Fruit fly (Drosophila melanogaster) whole organism, wandering third instar larva: ENCODE data around the gene Cyp9f3.

ENCODE experiments used
- Abd-B ChIP-seq: fragments of >200 bp; optimal IDR thresholded peaks from 2 replicates; lab custom pipeline; 2017; ENCODE audit warnings: missing biosample characterization, missing genetic modification characterization
- CrebA ChIP-seq: fragments of 200-800 bp; sonication (Bioruptor generic); optimal IDR thresholded peaks from 2 replicates; lab custom pipeline; 2016; ENCODE audit warnings: missing biosample characterization, mild to moderate bottlenecking, missing genetic modification characterization, borderline replicate concordance
- Dfd ChIP-seq: fragments of >200 bp; optimal IDR thresholded peaks from 2 replicates; lab custom pipeline; 2017; ENCODE audit warnings: missing biosample characterization, missing genetic modification characterization
- Dif ChIP-seq: fragments of 200-275, 200-300 bp; sonication (Bioruptor generic); optimal IDR thresholded peaks from 2 replicates; lab custom pipeline; 2018; ENCODE audit warnings: missing biosample characterization, missing genetic modification characterization; ENCODE audit not compliant: partially characterized antibody
- GATAd ChIP-seq: sonication (Bioruptor generic); optimal IDR thresholded peaks from 2 replicates; lab custom pipeline; 2016; ENCODE audit warnings: missing biosample characterization, missing genetic modification characterization
- HLH106 ChIP-seq: fragments of 200-800 bp; optimal IDR thresholded peaks from 3 replicates; lab custom pipeline; 2019; ENCODE audit warnings: missing biosample characterization, mild to moderate bottlenecking, missing genetic modification characterization, moderate library complexity
- Hnf4 ChIP-seq: fragments of 200-800 bp; sonication (Bioruptor generic); optimal IDR thresholded peaks from 2 replicates; lab custom pipeline; 2016; ENCODE audit warnings: missing biosample characterization, mild to moderate bottlenecking, missing genetic modification characterization
- Hr78 ChIP-seq: fragments of >200 bp; optimal IDR thresholded peaks from 2 replicates; lab custom pipeline; 2017; ENCODE audit warnings: missing biosample characterization, missing genetic modification characterization
- Hr83 ChIP-seq: fragments of 200-300 bp; sonication (Bioruptor generic); optimal IDR thresholded peaks from 2 replicates; lab custom pipeline; 2016; ENCODE audit warnings: missing biosample characterization, mild to moderate bottlenecking, missing genetic modification characterization, moderate library complexity; ENCODE audit not compliant: poor library complexity, severe bottlenecking
- Jra ChIP-seq: sonication (Bioruptor generic); optimal IDR thresholded peaks from 2 replicates; lab custom pipeline; 2016; ENCODE audit warnings: missing biosample characterization, missing genetic modification characterization
- N ChIP-seq: fragments of >200 bp; optimal IDR thresholded peaks from 2 replicates; lab custom pipeline; 2018; ENCODE audit warnings: missing biosample characterization, missing external identifiers, missing genetic modification characterization
- Rel ChIP-seq, 2 experiments: fragments of 200-800 bp; sonication (Bioruptor generic) in 1 of 2; optimal IDR thresholded peaks; 2 replicates in 1 of 2; 3 replicates in 1 of 2; lab custom pipeline; 2016 to 2019; ENCODE audit warnings: mild to moderate bottlenecking in 2 of 2, missing biosample characterization in 2 of 2, missing genetic modification characterization in 2 of 2, moderate library complexity in 1 of 2
- Sp1 ChIP-seq: fragments of 200-800 bp; sonication (Bioruptor generic); optimal IDR thresholded peaks from 3 replicates; lab custom pipeline; 2019; ENCODE audit warnings: missing biosample characterization, mild to moderate bottlenecking, missing genetic modification characterization, moderate library complexity
- br ChIP-seq: fragments of 200-800 bp; sonication (Bioruptor generic); optimal IDR thresholded peaks from 2 replicates; lab custom pipeline; 2016; ENCODE audit warnings: missing biosample characterization, missing genetic modification characterization
- brk ChIP-seq: fragments of 200-800 bp; sonication (Bioruptor generic); optimal IDR thresholded peaks from 2 replicates; lab custom pipeline; 2016; ENCODE audit warnings: missing biosample characterization, mild to moderate bottlenecking, missing genetic modification characterization
- dl ChIP-seq, 2 experiments: fragments of 175-275, 200-275 bp in 1 of 2; fragments of 200-275 bp in 1 of 2; sonication (Bioruptor generic); optimal IDR thresholded peaks; lab custom pipeline; 2018; ENCODE audit warnings: mild to moderate bottlenecking in 2 of 2, missing biosample characterization in 2 of 2, missing genetic modification characterization in 2 of 2, moderate library complexity in 2 of 2; ENCODE audit not compliant: partially characterized antibody in 2 of 2, insufficient read depth in 1 of 2
- dsf ChIP-seq: sonication (Bioruptor generic); optimal IDR thresholded peaks from 2 replicates; lab custom pipeline; 2016; ENCODE audit warnings: missing biosample characterization, missing genetic modification characterization, borderline replicate concordance
- ey ChIP-seq: fragments of 200-800 bp; sonication (Bioruptor generic); optimal IDR thresholded peaks from 2 replicates; lab custom pipeline; 2016; ENCODE audit warnings: missing biosample characterization, missing genetic modification characterization
- foxo ChIP-seq, 2 experiments: fragments of 200-800 bp; sonication (Bioruptor generic); optimal IDR thresholded peaks; 2 replicates in 1 of 2; 3 replicates in 1 of 2; lab custom pipeline; 2016 to 2017; ENCODE audit warnings: missing biosample characterization in 2 of 2, missing genetic modification characterization in 2 of 2
- fru ChIP-seq: fragments of 200-800 bp; sonication (Bioruptor generic); optimal IDR thresholded peaks from 3 replicates; lab custom pipeline; 2016; ENCODE audit warnings: missing biosample characterization, mild to moderate bottlenecking, missing genetic modification characterization
- h ChIP-seq: fragments of 200-800 bp; sonication (Bioruptor generic); optimal IDR thresholded peaks from 3 replicates; lab custom pipeline; 2016; ENCODE audit warnings: missing biosample characterization, mild to moderate bottlenecking, missing genetic modification characterization
- jim ChIP-seq: fragments of 175-275, 200-325 bp; sonication (Bioruptor generic); optimal IDR thresholded peaks from 2 replicates; lab custom pipeline; 2016; ENCODE audit warnings: missing biosample characterization, mild to moderate bottlenecking, missing genetic modification characterization
- rgr ChIP-seq: fragments of 200-800 bp; sonication (Bioruptor generic); optimal IDR thresholded peaks from 3 replicates; lab custom pipeline; 2016; ENCODE audit warnings: missing biosample characterization, mild to moderate bottlenecking, missing genetic modification characterization
- sage ChIP-seq: fragments of 200-800 bp; sonication (Bioruptor generic); optimal IDR thresholded peaks from 2 replicates; lab custom pipeline; 2016; ENCODE audit warnings: missing biosample characterization, mild to moderate bottlenecking, missing genetic modification characterization
- sv ChIP-seq: fragments of 200-800 bp; sonication (Bioruptor generic); optimal IDR thresholded peaks from 3 replicates; lab custom pipeline; 2016; ENCODE audit warnings: missing biosample characterization, missing genetic modification characterization
- tai ChIP-seq: sonication (Bioruptor generic); optimal IDR thresholded peaks from 2 replicates; lab custom pipeline; 2016; ENCODE audit warnings: missing biosample characterization, missing genetic modification characterization
- usp ChIP-seq: fragments of >200 bp; optimal IDR thresholded peaks from 2 replicates; lab custom pipeline; 2017; ENCODE audit warnings: missing biosample characterization, missing genetic modification characterization
- woc ChIP-seq: sonication (Bioruptor generic); optimal IDR thresholded peaks from 2 replicates; lab custom pipeline; 2016; ENCODE audit warnings: missing biosample characterization, mild to moderate bottlenecking, missing genetic modification characterization

The Cyp9f3 gene

dm6 chr3R:12442601-12443533 lies 44.1 kb upstream of the Cyp9f3 start (continued):
- no peak for TF ChIP-seq dl (GFP tag; optimal IDR thresholded peaks at IDR 0.05; lab: Kevin White, UChicago; ENCODE audit: insufficient read depth in 1 of 2, partially characterized antibody in 2 of 2)
- peak; percentile 79 for TF ChIP-seq HLH106 (tag; lab: Kevin White, UChicago)
- no peak for TF ChIP-seq Hr78 (GFP tag; lab: Kevin White, UChicago)
- TF ChIP-seq Sp1 (GFP tag; lab: Kevin White, UChicago), result peak; percentile 84
- TF ChIP-seq woc (GFP tag; lab: Kevin White, UChicago), result peak; percentile 37
- TF ChIP-seq N (GFP tag; lab: Kevin White, UChicago), result no peak
- TF ChIP-seq Jra (GFP tag; lab: Kevin White, UChicago), result peak; percentile 63
- TF ChIP-seq foxo (GFP tag; optimal IDR thresholded peaks at IDR 0.05; lab: Kevin White, UChicago), result peak in 1 of 2 experiments; percentile 82
- no peak for TF ChIP-seq CrebA (GFP tag; lab: Kevin White, UChicago)
- TF ChIP-seq sv, result no peak
- peak; percentile 82 for TF ChIP-seq rgr (GFP tag; lab: Kevin White, UChicago)
- peak; percentile 51 for TF ChIP-seq tai (GFP tag; lab: Kevin White, UChicago)
- no peak for TF ChIP-seq GATAd (GFP tag; lab: Kevin White, UChicago)
- no peak for TF ChIP-seq Abd-B (GFP tag; lab: Kevin White, UChicago)
- peak; percentile 28 for TF ChIP-seq dsf (GFP tag; lab: Kevin White, UChicago)
- no peak for TF ChIP-seq sage (GFP tag; lab: Kevin White, UChicago)
- TF ChIP-seq br (GFP tag; lab: Kevin White, UChicago), result peak; percentile 64
- TF ChIP-seq Hr83 (GFP tag; lab: Kevin White, UChicago), result peak; percentile 56
- no peak for TF ChIP-seq jim

DNA sequence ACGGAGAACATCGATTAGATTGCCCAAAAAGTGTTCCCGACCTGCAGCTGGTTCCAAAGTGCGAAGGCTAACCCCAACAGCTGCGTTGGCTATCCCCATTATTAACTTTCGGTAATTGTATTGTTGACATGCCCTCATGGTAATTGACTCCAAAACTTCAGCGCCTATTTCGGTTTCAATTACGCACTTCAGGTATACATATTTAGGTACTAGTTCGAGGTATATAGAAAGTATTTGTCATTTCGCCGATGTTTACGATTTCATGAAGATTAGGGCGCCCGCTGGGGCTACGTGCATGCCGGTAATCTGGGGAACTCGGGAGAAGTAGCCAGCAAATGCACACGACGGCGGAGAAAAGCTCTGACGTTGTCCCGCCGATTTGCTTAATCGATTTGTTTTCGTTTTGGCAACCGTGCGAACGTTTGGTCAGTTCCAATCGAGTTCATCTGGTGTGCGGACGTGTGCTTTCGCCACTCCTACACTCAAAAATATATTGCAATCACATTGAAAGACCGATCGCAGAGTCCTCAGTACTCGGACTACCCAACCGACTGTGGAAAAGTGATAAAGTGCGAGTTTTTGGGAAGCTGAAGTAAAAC lies 42.4 kb upstream of the Cyp9f3 start:
- TF ChIP-seq Hnf4 (GFP tag; lab: Kevin White, UChicago) (peak; percentile 1), rgr (GFP tag; lab: Kevin White, UChicago) (peak; percentile 60), Dfd (no peak), Jra (GFP tag; lab: Kevin White, UChicago) (no peak), brk (GFP tag; lab: Kevin White, UChicago) (no peak), ey (GFP tag; lab: Kevin White, UChicago) (no peak), GATAd (GFP tag; lab: Kevin White, UChicago) (no peak), dl (GFP tag; optimal IDR thresholded peaks at IDR 0.05; lab: Kevin White, UChicago; ENCODE audit: insufficient read depth in 1 of 2, partially characterized antibody in 2 of 2) (no peak), usp (GFP tag; lab: Kevin White, UChicago) (no peak), foxo (GFP tag; optimal IDR thresholded peaks at IDR 0.05; lab: Kevin White, UChicago) (peak in 1 of 2 experiments; percentile 16), dsf (GFP tag; lab: Kevin White, UChicago) (no peak), woc (GFP tag; lab: Kevin White, UChicago) (peak; percentile 19), Sp1 (GFP tag; lab: Kevin White, UChicago) (peak; percentile 31), Dif (peak; percentile 11), Rel (GFP tag; optimal IDR thresholded peaks at IDR 0.05; lab: Kevin White, UChicago) (no peak), Rel (tag; optimal IDR thresholded peaks at IDR 0.05; lab: Kevin White, UChicago) (peak; percentile 95), sv (no peak), Hr83 (GFP tag; lab: Kevin White, UChicago) (peak; percentile 55), fru (GFP tag; lab: Kevin White, UChicago) (peak; percentile 20), h (peak; percentile 63)
- TF ChIP-seq, all 38 proteins: peak for 10

- TF ChIP-seq usp (GFP tag; lab: Kevin White, UChicago) (no peak), Jra (GFP tag; lab: Kevin White, UChicago) (peak; percentile 34), dsf (GFP tag; lab: Kevin White, UChicago) (peak; percentile 34), woc (GFP tag; lab: Kevin White, UChicago) (peak; percentile 32)
- TF ChIP-seq, all 38 proteins: peak for 3
Observed at dm6 chr3R:12439401-12440143, 40.8 kb upstream of the Cyp9f3 start, which contains the start of gene Desat1. Gene Desat1 (plus strand): TSS chr3R:12439600.
